Fruit fly (Drosophila melanogaster) Kc167 (cell line): Measurements from ENCODE around the gene CG9915.

Experiments used
- Myc ChIP-seq: fragments of >200 bp; optimal IDR thresholded peaks from 2 replicates; lab custom pipeline; 2017; ENCODE audit warnings: missing external identifiers
- Sin3A ChIP-seq: fragments of >200 bp; optimal IDR thresholded peaks from 2 replicates; lab custom pipeline; 2018; ENCODE audit warnings: missing external identifiers
- h ChIP-seq: fragments of >200 bp; optimal IDR thresholded peaks from 3 replicates; lab custom pipeline; 2018; ENCODE audit warnings: missing external identifiers
- insv ChIP-seq: fragments of >200 bp; optimal IDR thresholded peaks from 3 replicates; lab custom pipeline; 2018; ENCODE audit warnings: missing external identifiers
- psq ChIP-seq: fragments of >200 bp; optimal IDR thresholded peaks from 2 replicates; lab custom pipeline; 2017; ENCODE audit warnings: missing external identifiers
- ttk ChIP-seq: sonication (Bioruptor generic); optimal IDR thresholded peaks from 2 replicates; lab custom pipeline; 2017; ENCODE audit warnings: missing external identifiers

CG9915 gene

DNA sequence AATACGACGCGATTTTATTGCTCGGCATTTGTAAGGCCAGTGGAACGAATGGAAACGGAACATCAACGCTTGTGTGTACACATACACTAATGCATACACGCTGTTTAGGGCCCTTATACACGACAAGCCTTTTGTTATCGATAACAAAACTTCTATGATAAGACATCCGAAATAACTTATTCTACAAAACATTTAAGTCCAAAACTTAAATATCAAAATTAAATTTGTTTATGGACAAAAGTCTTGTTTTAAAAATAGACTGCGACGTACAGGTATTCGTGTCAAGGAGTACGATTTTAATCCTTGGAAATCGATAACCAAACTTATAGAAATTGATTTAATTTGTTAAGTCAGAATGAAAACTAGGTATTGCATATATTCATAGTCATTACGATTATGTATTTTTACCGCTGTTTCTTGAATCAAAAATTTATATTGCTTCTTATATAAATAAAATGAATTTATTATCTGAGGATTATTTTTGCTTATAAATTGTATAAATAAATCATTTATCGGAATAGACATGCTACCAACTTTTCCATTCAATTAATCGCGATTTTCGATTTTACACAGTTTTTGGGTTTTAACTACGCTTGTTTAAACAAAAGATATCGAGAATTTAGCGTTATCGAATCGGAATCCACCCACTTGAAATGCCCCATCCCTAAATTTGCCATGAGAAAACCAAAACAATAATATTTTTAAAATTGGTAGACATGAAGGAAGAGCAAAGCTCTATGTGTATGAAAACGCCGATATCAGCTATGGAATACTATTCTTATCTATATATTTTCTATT, at the start of gene CG9915, which contains the start of gene SWIP:
Gene CG9915, minus strand, starts transcription at position 61 of the 798 bp plus-strand sequence.
Gene SWIP, plus strand, starts transcription at position 632 of the 798 bp plus-strand sequence.
- TF ChIP-seq ttk (lab: Kevin White, UChicago) = no peak
- TF ChIP-seq Myc = no peak
- no peak for TF ChIP-seq h
- no peak for TF ChIP-seq insv (lab: Kevin White, UChicago)
- no peak for TF ChIP-seq Sin3A (lab: Kevin White, UChicago)
- TF ChIP-seq psq = no peak

DNA sequence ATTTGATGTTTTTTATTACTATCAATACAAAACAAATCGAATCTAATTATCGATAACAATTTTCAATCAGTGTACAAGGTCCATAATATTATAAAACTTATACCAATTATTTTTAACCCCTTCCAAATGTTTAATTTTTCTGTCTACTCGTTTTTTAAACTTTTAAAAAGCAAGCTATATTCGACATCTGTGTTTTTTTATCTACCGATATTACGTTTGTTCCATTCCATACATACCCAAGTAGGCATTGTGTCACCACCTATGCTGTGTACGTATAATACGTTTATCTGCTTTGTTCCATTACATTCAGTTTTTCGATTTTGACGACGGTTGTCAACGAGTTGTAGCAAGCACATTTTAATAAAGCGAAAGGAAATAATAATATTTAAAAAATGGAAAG, 48.4 kb upstream of the CG9915 start, which contains the start of gene nonA:
Gene nonA, plus strand, starts transcription at position 264 of the 400 bp plus-strand sequence.
- TF ChIP-seq h = no peak
- TF ChIP-seq insv (lab: Kevin White, UChicago) = no peak
- TF ChIP-seq ttk (lab: Kevin White, UChicago) = no peak
- no peak for TF ChIP-seq psq
- TF ChIP-seq Myc = no peak
- no peak for TF ChIP-seq Sin3A (lab: Kevin White, UChicago)

dm6 chrX:16358670-16359320, 45.9 kb upstream of the CG9915 start, which contains the start of the genes U2af50 and PIG-Q:
U2af50 (minus strand) TSS chrX:16359039.
PIG-Q (plus strand) TSS chrX:16359143.
- TF ChIP-seq psq (no peak), Sin3A (lab: Kevin White, UChicago) (no peak), insv (lab: Kevin White, UChicago) (no peak), Myc (no peak), ttk (lab: Kevin White, UChicago) (no peak), h (no peak)

- TF ChIP-seq Myc = no peak
- TF ChIP-seq ttk (lab: Kevin White, UChicago) = no peak
These were observed 37.1 kb upstream of the CG9915 start, which contains the start of gene sl for dm6 chrX:16350062-16350461. sl (plus strand) TSS chrX:16350315.

dm6 chrX:16335107-16335642, 22.2 kb upstream of the CG9915 start:
- no peak for TF ChIP-seq insv (lab: Kevin White, UChicago)
- no peak for TF ChIP-seq Myc
- TF ChIP-seq Sin3A (lab: Kevin White, UChicago) = no peak
- TF ChIP-seq h = no peak
- TF ChIP-seq psq = no peak
- TF ChIP-seq ttk (lab: Kevin White, UChicago) = no peak

DNA sequence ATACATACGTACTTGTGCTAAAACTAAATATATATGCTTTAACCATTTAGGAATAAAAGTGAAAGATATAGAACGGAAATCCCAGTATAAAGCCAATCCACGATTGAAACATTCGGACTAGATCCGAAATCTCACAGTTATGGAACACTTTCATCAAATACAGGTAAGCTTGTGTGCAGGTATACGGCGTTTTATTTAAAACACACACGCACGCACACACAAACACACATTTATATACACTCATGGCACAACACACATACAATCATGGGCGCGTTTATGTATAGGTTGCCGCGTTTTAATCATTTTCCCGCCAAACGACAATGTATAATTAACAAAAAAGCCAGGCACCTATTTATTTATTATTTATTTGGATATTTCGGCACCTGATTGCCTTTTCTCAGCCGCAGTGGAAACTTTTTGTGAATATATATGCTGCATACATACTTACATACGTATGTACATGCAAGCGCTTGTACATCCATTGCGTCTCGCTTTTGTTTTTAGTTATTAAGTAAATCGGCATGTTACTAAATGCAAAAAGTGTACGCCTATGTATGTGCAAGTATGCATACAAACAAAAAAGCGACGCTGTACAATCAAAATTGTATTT, 21.4 kb upstream of the CG9915 start:
- TF ChIP-seq insv (lab: Kevin White, UChicago) (no peak), Myc (no peak), psq (no peak)

DNA sequence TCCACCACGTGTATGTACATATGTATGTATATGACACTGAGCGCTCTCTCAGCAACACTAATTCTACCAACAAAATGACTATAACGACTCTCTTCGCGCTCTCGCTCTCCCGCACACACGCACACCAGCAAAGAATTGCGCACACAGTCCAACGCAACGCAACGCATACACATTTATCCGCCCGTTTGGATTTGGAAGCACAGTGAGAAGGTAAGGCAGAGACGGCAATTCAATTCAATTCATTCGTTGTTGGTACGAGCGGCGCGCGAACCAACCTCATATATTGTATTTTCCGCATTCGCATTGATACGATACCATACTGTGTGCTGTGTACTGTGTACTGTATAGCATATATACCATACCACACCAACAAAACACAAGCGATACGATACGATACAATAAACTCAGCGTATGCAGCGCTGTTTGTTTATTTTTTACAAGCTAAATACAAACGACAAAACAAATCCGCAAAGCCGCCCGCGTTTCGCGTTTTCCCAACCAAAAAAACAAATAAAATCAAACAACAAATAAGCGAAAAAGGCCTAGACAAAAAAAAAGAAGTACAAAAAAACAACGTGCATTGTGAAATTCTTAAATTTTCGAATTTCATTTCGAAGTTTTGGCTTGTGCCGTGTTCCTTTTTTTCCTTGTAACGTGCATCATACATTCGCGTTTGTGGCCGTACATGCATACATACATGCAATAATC, 20.6 kb upstream of the CG9915 start, which contains the start of the genes CG9921 and Dsp1:
Gene CG9921, minus strand, starts transcription at position 167 of the 708 bp plus-strand sequence.
Gene Dsp1, plus strand, starts transcription at position 179 of the 708 bp plus-strand sequence.
- no peak for TF ChIP-seq ttk (lab: Kevin White, UChicago)

- no peak for TF ChIP-seq ttk (lab: Kevin White, UChicago)
- no peak for TF ChIP-seq psq
- TF ChIP-seq Myc = no peak
- no peak for TF ChIP-seq insv (lab: Kevin White, UChicago)
- TF ChIP-seq h = no peak
- TF ChIP-seq Sin3A (lab: Kevin White, UChicago) = no peak
These were observed 19.8 kb upstream of the CG9915 start for dm6 chrX:16332615-16333288.

dm6 chrX:16331562-16332233, 18.8 kb upstream of the CG9915 start:
- TF ChIP-seq insv (lab: Kevin White, UChicago) (no peak), Myc (no peak), Sin3A (lab: Kevin White, UChicago) (no peak), h (no peak), ttk (lab: Kevin White, UChicago) (no peak), psq (no peak)

- TF ChIP-seq Sin3A (lab: Kevin White, UChicago) (no peak), psq (no peak), insv (lab: Kevin White, UChicago) (no peak), ttk (lab: Kevin White, UChicago) (no peak), Myc (no peak), h (no peak)
These were observed 17.7 kb upstream of the CG9915 start, which contains the start of gene CG9919 for dm6 chrX:16330659-16331058. CG9919 (minus strand) TSS chrX:16330759.

DNA sequence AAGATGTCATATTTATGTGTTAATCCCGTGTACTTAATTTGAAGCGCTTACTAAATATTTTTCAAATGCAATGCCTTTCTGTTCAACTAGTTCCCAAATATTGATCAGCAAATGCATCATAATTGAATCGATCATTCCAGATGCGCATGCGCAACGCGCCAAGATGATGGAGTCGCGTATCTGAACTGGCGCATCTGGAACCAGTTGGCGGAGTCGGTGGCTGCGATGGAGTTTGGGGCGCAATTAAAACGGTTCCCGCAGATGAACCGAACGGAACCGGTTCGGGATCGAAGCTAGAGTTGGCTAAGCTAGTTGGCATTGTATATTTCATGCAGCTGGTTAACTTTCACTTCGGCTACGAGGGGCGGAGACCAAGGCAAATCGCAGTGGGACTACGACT, 12.5 kb upstream of the CG9915 start, which contains the start of gene CalpC:
Gene CalpC, plus strand, starts transcription at position 292 of the 400 bp plus-strand sequence.
- TF ChIP-seq h (no peak), ttk (lab: Kevin White, UChicago) (no peak), Myc (no peak), psq (no peak)
